Worm (Caenorhabditis elegans) whole organism, L3 larva: ENCODE data around the gene F46B3.8.

Source experiments
- R02D3.7 ChIP-seq: fragments of 150-350 bp; optimal IDR thresholded peaks from 2 replicates; lab custom pipeline; 2014; ENCODE audit warnings: missing biosample characterization, missing genetic modification characterization
- ama-1 ChIP-seq: fragments of 150-350 bp; optimal IDR thresholded peaks from 2 replicates; lab custom pipeline; 2018
- ceh-28 ChIP-seq: fragments of 150-350 bp; optimal IDR thresholded peaks from 2 replicates; lab custom pipeline; 2014; ENCODE audit warnings: missing biosample characterization, missing genetic modification reagents, missing genetic modification characterization
- ceh-82 ChIP-seq: fragments of 150-350 bp; optimal IDR thresholded peaks from 2 replicates; lab custom pipeline; 2014; ENCODE audit warnings: missing biosample characterization, missing genetic modification characterization
- egl-27 ChIP-seq: sonication (generic microtip); optimal IDR thresholded peaks from 4 replicates; lab custom pipeline; 2017; ENCODE audit warnings: missing biosample characterization, missing genetic modification reagents, missing genetic modification characterization
- elt-2 ChIP-seq: sonication (generic microtip); optimal IDR thresholded peaks from 2 replicates; lab custom pipeline; 2016; ENCODE audit warnings: missing genetic modification reagents, mild to moderate bottlenecking, missing genetic modification characterization, missing compliant biosample characterization
- eor-1 ChIP-seq, 2 experiments: fragments of 150-350 bp; optimal IDR thresholded peaks; 2 replicates each; lab custom pipeline; 2014 to 2018; ENCODE audit warnings: missing biosample characterization in 2 of 2, missing genetic modification characterization in 2 of 2
- fkh-10 ChIP-seq: sonication (generic microtip); optimal IDR thresholded peaks from 2 replicates; lab custom pipeline; 2017; ENCODE audit warnings: missing biosample characterization, missing genetic modification reagents, missing genetic modification characterization
- fkh-2 ChIP-seq: fragments of 150-350 bp; optimal IDR thresholded peaks from 2 replicates; lab custom pipeline; 2014; ENCODE audit warnings: missing biosample characterization, missing genetic modification reagents, missing genetic modification characterization
- hmg-11 ChIP-seq: sonication (generic microtip); optimal IDR thresholded peaks from 2 replicates; lab custom pipeline; 2016; ENCODE audit warnings: missing genetic modification characterization, missing compliant biosample characterization
- lin-15B ChIP-seq: fragments of 150-350 bp; optimal IDR thresholded peaks from 2 replicates; lab custom pipeline; 2014; ENCODE audit warnings: missing biosample characterization, missing genetic modification characterization
- lin-39 ChIP-seq: fragments of 150-350 bp; optimal IDR thresholded peaks from 2 replicates; lab custom pipeline; 2018; ENCODE audit warnings: missing biosample characterization, missing genetic modification reagents, missing genetic modification characterization
- lsy-12 ChIP-seq: sonication (generic microtip); optimal IDR thresholded peaks from 2 replicates; lab custom pipeline; 2016; ENCODE audit warnings: mild to moderate bottlenecking, missing genetic modification characterization, missing compliant biosample characterization
- nhr-11 ChIP-seq: fragments of 150-350 bp; optimal IDR thresholded peaks from 2 replicates; lab custom pipeline; 2014; ENCODE audit warnings: missing biosample characterization, missing genetic modification characterization
- nhr-12 ChIP-seq: fragments of 150-350 bp; optimal IDR thresholded peaks from 2 replicates; lab custom pipeline; 2014; ENCODE audit warnings: missing biosample characterization, missing genetic modification characterization
- nhr-23 ChIP-seq: fragments of 150-350 bp; optimal IDR thresholded peaks from 2 replicates; lab custom pipeline; 2014; ENCODE audit warnings: missing biosample characterization, missing genetic modification reagents, missing genetic modification characterization
- nhr-25 ChIP-seq: sonication (generic microtip); optimal IDR thresholded peaks from 2 replicates; lab custom pipeline; 2017; ENCODE audit warnings: missing biosample characterization, missing genetic modification characterization
- nhr-28 ChIP-seq: fragments of 150-350 bp; optimal IDR thresholded peaks from 2 replicates; lab custom pipeline; 2014; ENCODE audit warnings: missing biosample characterization, missing genetic modification characterization
- nhr-43 ChIP-seq: sonication (generic microtip); optimal IDR thresholded peaks from 2 replicates; lab custom pipeline; 2016; ENCODE audit warnings: mild to moderate bottlenecking, missing genetic modification characterization, missing compliant biosample characterization; ENCODE audit not compliant: poor library complexity, severe bottlenecking
- nhr-67 ChIP-seq: fragments of 150-350 bp; optimal IDR thresholded peaks from 2 replicates; lab custom pipeline; 2014; ENCODE audit warnings: missing biosample characterization, missing genetic modification characterization
- nhr-76 ChIP-seq: fragments of 150-350 bp; sonication (generic microtip); optimal IDR thresholded peaks from 5 replicates; lab custom pipeline; 2014; ENCODE audit warnings: missing biosample characterization, missing genetic modification characterization
- nhr-77 ChIP-seq: fragments of 150-350 bp; optimal IDR thresholded peaks from 2 replicates; lab custom pipeline; 2014; ENCODE audit warnings: missing biosample characterization, missing genetic modification characterization
- pha-4 ChIP-seq: fragments of 150-350 bp; optimal IDR thresholded peaks from 2 replicates; lab custom pipeline; 2014; ENCODE audit warnings: missing biosample characterization, missing genetic modification reagents, missing genetic modification characterization
- sea-2 ChIP-seq: fragments of 150-350 bp; sonication (generic microtip); optimal IDR thresholded peaks from 4 replicates; lab custom pipeline; 2014; ENCODE audit warnings: missing biosample characterization, missing genetic modification reagents, missing genetic modification characterization
- skn-1 ChIP-seq: fragments of 150-350 bp; optimal IDR thresholded peaks from 2 replicates; lab custom pipeline; 2014; ENCODE audit warnings: missing biosample characterization, missing genetic modification characterization
- snpc-4 ChIP-seq: fragments of 150-350 bp; optimal IDR thresholded peaks from 2 replicates; lab custom pipeline; 2014; ENCODE audit warnings: missing biosample characterization, missing genetic modification characterization
- tbx-2 ChIP-seq: sonication (generic microtip); optimal IDR thresholded peaks from 2 replicates; lab custom pipeline; 2016; ENCODE audit warnings: mild to moderate bottlenecking, missing genetic modification characterization, missing compliant biosample characterization
- unc-39 ChIP-seq: sonication (generic microtip); optimal IDR thresholded peaks from 4 replicates; lab custom pipeline; 2017; ENCODE audit warnings: missing biosample characterization, missing genetic modification characterization
- zag-1 ChIP-seq: fragments of 150-350 bp; optimal IDR thresholded peaks from 2 replicates; lab custom pipeline; 2014; ENCODE audit warnings: missing biosample characterization, missing genetic modification characterization
- ztf-11 ChIP-seq: fragments of 150-350 bp; optimal IDR thresholded peaks from 2 replicates; lab custom pipeline; 2014; ENCODE audit warnings: missing biosample characterization, missing genetic modification characterization
- ztf-4 ChIP-seq: fragments of 150-350 bp; optimal IDR thresholded peaks from 2 replicates; lab custom pipeline; 2014; ENCODE audit warnings: missing biosample characterization, missing genetic modification characterization

F46B3.8 gene

DNA sequence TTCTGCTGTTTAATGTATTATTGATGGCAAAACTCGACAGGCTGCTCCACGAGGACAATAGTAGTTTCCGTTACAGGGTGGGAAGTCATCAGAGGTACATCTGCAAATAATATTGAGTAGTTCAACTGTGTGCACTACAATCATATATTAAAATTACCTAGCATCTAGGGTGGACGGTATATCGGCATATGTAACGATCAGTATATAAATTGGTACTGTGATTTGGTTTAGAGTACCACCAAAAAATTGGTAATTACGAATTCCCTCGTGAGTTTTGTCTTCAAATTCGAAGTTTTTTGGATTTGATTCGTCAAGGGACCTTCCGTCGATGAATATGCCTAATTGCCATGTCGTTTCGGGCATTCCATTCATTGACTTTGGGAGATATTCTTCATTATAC lies 13.9 kb upstream of the F46B3.8 start, which contains the start of gene ttr-13:
Gene ttr-13, minus strand, starts transcription at position 101 of the 400 bp plus-strand sequence.
- no peak for TF ChIP-seq zag-1 (tag; lab: Kevin White, UChicago)
- no peak for TF ChIP-seq nhr-43 (tag; lab: Kevin White, UChicago)
- TF ChIP-seq hmg-11 (tag; lab: Kevin White, UChicago) = no peak
- no peak for TF ChIP-seq ztf-4 (tag; lab: Kevin White, UChicago)
- no peak for TF ChIP-seq nhr-76 (tag; lab: Kevin White, UChicago)
- no peak for TF ChIP-seq sea-2 (GFP tag; lab: Kevin White, UChicago)
- TF ChIP-seq lin-39 (tag; lab: Kevin White, UChicago) = no peak
- no peak for TF ChIP-seq lin-15B (tag; lab: Kevin White, UChicago)
- no peak for TF ChIP-seq unc-39 (tag; lab: Kevin White, UChicago)
- no peak for TF ChIP-seq eor-1 (tag; optimal IDR thresholded peaks at IDR 0.05; lab: Kevin White, UChicago)
- no peak for TF ChIP-seq ceh-82 (tag; lab: Kevin White, UChicago)
- TF ChIP-seq pha-4 (tag; lab: Kevin White, UChicago) = no peak
- TF ChIP-seq nhr-11 (tag; lab: Kevin White, UChicago) = no peak
- TF ChIP-seq tbx-2 (tag; lab: Kevin White, UChicago) = no peak
- TF ChIP-seq lsy-12 = no peak
- TF ChIP-seq ama-1 = no peak
- TF ChIP-seq fkh-2 (tag; lab: Kevin White, UChicago) = no peak
- TF ChIP-seq nhr-67 = no peak

DNA sequence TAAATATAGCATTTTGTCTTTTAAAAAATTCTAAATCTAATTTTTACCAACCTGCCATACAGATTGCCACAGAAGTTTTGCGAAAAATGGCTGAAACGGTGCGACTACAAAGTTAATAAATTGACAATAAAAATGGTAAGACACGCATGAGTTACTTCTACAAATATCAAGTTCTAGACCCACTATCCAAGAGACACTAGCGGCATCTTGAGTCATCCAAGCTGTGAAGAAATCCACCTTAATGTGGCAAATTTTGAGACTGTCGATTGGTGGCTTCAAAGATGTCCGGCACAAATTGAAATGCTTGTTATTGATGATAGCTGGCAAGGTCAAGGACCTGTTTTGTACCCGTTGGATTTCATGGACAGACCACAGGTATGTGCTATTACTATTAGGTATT lies 11.4 kb upstream of the F46B3.8 start, which contains the start of gene F46B3.16:
Gene F46B3.16, plus strand, starts transcription at position 301 of the 400 bp plus-strand sequence.
- TF ChIP-seq unc-39 (tag; lab: Kevin White, UChicago) (no peak), egl-27 (tag; lab: Kevin White, UChicago) (no peak), lsy-12 (no peak), skn-1 (tag; lab: Kevin White, UChicago) (no peak), ceh-82 (tag; lab: Kevin White, UChicago) (no peak), nhr-28 (tag; lab: Kevin White, UChicago) (no peak)

DNA sequence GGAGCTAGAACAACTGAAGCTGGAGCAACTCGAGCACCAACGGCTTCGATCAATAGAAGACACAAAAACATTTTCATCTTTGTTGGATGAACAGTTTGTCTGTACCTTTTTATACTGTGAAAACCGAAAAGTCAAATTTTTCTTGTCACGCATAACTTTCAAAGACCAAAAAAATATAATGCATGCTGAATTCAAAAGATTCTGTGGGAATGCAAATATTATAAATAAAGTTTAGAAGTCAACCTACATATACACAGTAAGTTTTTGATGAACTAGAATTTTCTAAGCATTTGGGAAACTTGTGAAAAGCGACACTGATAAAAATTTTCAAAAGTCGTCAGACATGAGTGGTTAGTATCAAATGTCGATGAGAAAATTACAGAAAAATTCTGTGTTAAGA lies 10.7 kb upstream of the F46B3.8 start, which contains the start of gene F46B3.15:
Gene F46B3.15, minus strand, starts transcription at position 101 of the 400 bp plus-strand sequence.
- TF ChIP-seq elt-2 (no peak), ama-1 (no peak), zag-1 (tag; lab: Kevin White, UChicago) (no peak), nhr-77 (tag; lab: Kevin White, UChicago) (no peak), snpc-4 (tag; lab: Kevin White, UChicago) (no peak), sea-2 (GFP tag; lab: Kevin White, UChicago) (no peak), egl-27 (tag; lab: Kevin White, UChicago) (no peak), nhr-23 (tag; lab: Kevin White, UChicago) (no peak), lsy-12 (no peak)
- TF ChIP-seq, all 47 proteins: peak for 0

DNA sequence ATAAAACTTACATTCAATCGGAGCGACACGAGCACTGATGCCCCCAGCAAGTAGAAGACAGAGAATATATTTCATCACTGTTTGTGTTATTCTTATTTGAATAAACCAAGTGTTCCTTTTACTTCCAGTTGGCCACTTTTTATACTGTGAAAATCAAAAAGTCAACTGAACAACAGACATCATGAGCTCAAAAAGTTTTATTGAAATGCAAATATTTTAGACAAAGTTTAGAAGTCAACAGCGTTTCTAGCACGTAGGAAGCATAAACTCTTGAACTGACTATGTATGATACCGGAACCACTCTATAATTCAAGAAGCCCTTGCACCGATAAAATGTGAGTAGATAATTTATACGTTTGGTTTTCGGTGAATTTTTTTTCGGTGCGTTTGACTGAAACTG lies 8.3 kb upstream of the F46B3.8 start, which contains the start of gene F46B3.14:
Gene F46B3.14, minus strand, starts transcription at position 101 of the 400 bp plus-strand sequence.
- TF ChIP-seq ceh-28 (no peak), nhr-25 (tag; lab: Kevin White, UChicago) (no peak), snpc-4 (tag; lab: Kevin White, UChicago) (no peak)

DNA sequence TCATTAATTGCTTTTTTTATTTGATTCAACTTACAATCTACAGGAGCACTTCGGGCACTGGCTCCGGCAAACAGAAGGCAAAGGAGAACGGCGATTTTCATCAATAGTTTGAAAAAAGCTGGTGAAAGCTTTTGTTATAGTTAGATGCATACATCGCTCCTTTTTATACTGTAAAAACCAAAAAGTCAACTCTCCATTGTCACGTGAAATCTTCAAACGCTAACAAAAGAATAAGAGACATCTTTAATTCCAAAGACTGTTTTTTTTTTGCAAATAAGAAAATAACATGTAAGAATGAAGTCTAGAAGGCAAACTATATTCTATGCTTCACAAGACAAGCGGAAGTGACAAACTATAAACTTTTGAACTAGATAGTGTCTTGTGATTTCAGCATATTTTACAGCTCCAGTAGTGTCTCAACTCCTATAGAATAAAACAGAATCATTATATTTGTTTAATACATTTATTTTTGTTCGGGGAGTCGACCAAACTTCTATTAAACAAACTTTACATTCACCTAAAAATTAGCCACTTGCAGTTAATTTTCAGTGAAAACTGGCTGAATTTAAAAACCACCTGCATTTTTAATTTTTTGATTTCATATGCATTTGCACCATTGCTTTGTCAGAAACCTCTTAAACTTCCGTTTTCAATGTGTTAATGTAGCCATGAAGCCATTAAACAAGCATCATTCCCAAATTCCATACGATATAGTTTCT lies 3.2 kb upstream of the F46B3.8 start, which contains the start of the genes F46B3.9 and srz-18:
Gene F46B3.9, minus strand, starts transcription at position 101 of the 719 bp plus-strand sequence.
Gene srz-18, plus strand, starts transcription at position 669 of the 719 bp plus-strand sequence.
- TF ChIP-seq fkh-10 (GFP tag; lab: Kevin White, UChicago) (no peak), ztf-11 (tag; lab: Kevin White, UChicago) (no peak), nhr-67 (no peak), R02D3.7 (tag; lab: Kevin White, UChicago) (no peak), lin-15B (tag; lab: Kevin White, UChicago) (no peak), nhr-12 (tag; lab: Kevin White, UChicago) (no peak)
